Fruit fly (Drosophila melanogaster): ENCODE measurements around the gene Sry-delta.

The Sry-delta gene

dm6 chr3R:30043139-30043744 lies at the start of gene Sry-delta (continued):
- peak; percentile 51 for TF ChIP-seq MTF-1 (GFP tag; optimal IDR thresholded peaks at IDR 0.05; ENCODE audit: borderline replicate concordance)
- no peak for TF ChIP-seq CkIIα-i1 (GFP tag; IDR thresholded peaks at IDR 0.05)
- peak; percentile 84 for TF ChIP-seq luna (GFP tag; optimal IDR thresholded peaks at IDR 0.05)
- TF ChIP-seq CG8290 (GFP tag; optimal IDR thresholded peaks at IDR 0.05) = peak; percentile 72
- TF ChIP-seq CG8290 (tag; optimal IDR thresholded peaks at IDR 0.05) = peak in 1 of 2 experiments; percentile 37
- no peak for TF ChIP-seq yki (optimal IDR thresholded peaks at IDR 0.05)
- TF ChIP-seq Atf-2 (GFP tag; optimal IDR thresholded peaks at IDR 0.05) = peak; percentile 58
- peak; percentile 31 for TF ChIP-seq da (GFP tag; optimal IDR thresholded peaks at IDR 0.05)
- no peak for TF ChIP-seq pan (optimal IDR thresholded peaks at IDR 0.05)
- TF ChIP-seq pan (GFP tag; optimal IDR thresholded peaks at IDR 0.05 in 1 of 2, IDR thresholded peaks at IDR 0.05 in 1 of 2) = peak in 1 of 2 experiments; percentile 78
- peak; percentile 67; the same call in 1 of the 2 replicates for TF ChIP-seq Taf1 (GFP tag; IDR thresholded peaks at IDR 0.05)
- TF ChIP-seq CG6683 (GFP tag; optimal IDR thresholded peaks at IDR 0.05) = peak; percentile 50
- TF ChIP-seq Fer3 (tag; optimal IDR thresholded peaks at IDR 0.05) = peak; percentile 75
- peak; percentile 69 for TF ChIP-seq CG10209 (GFP tag; optimal IDR thresholded peaks at IDR 0.05)
- TF ChIP-seq trem (tag; optimal IDR thresholded peaks at IDR 0.05) = peak; percentile 83
- TF ChIP-seq Hr78 (GFP tag; optimal IDR thresholded peaks at IDR 0.05) = no peak
- TF ChIP-seq H2.0 (GFP tag; IDR thresholded peaks at IDR 0.05) = peak; percentile 60
- TF ChIP-seq CG33557 (GFP tag; optimal IDR thresholded peaks at IDR 0.05) = peak; percentile 52
- peak; percentile 70 for TF ChIP-seq CG11398 (GFP tag; optimal IDR thresholded peaks at IDR 0.05)
- TF ChIP-seq CG14050 (GFP tag; IDR thresholded peaks at IDR 0.05) = peak; percentile 47; the same call in 2 of the 3 replicates
- peak; percentile 69 for TF ChIP-seq CG4854 (GFP tag; optimal IDR thresholded peaks at IDR 0.05)
- TF ChIP-seq btn (GFP tag; optimal IDR thresholded peaks at IDR 0.05) = peak; percentile 38
- TF ChIP-seq knrl (GFP tag; IDR thresholded peaks at IDR 0.05; ENCODE audit: partially characterized antibody) = peak; percentile 79
- no peak for TF ChIP-seq so (GFP tag; IDR thresholded peaks at IDR 0.05)
- no peak for TF ChIP-seq tll (GFP tag; optimal IDR thresholded peaks at IDR 0.05)
- TF ChIP-seq CG31224 (GFP tag; IDR thresholded peaks at IDR 0.05) = peak; percentile 57
- peak; percentile 99 for TF ChIP-seq Sry-δ (GFP tag; optimal IDR thresholded peaks at IDR 0.05)
- TF ChIP-seq twi (tag; optimal IDR thresholded peaks at IDR 0.05) = peak; percentile 5
- peak; percentile 69 for TF ChIP-seq ttk (GFP tag; IDR thresholded peaks at IDR 0.05)
- peak; percentile 40 for TF ChIP-seq CG6765 (GFP tag; optimal IDR thresholded peaks at IDR 0.05)
- TF ChIP-seq CG6689 (GFP tag; IDR thresholded peaks at IDR 0.05) = peak; percentile 87
- TF ChIP-seq CG1529 (GFP tag; optimal IDR thresholded peaks at IDR 0.05) = no peak
- TF ChIP-seq CG13287 (GFP tag; IDR thresholded peaks at IDR 0.05; ENCODE audit: partially characterized antibody) = peak; percentile 89
- peak; percentile 97 for TF ChIP-seq CG30020 (tag; optimal IDR thresholded peaks at IDR 0.05)
- TF ChIP-seq run (tag; optimal IDR thresholded peaks at IDR 0.05) = no peak
- TF ChIP-seq CG2199 (GFP tag; IDR thresholded peaks at IDR 0.05) = peak; percentile 60; the same call in 1 of the 3 replicates
- peak; percentile 91 for TF ChIP-seq pho (GFP tag; optimal IDR thresholded peaks at IDR 0.05)
- peak; percentile 72 for TF ChIP-seq CG34376 (GFP tag; optimal IDR thresholded peaks at IDR 0.05)
- TF ChIP-seq CG10543 (GFP tag; optimal IDR thresholded peaks at IDR 0.05) = peak; percentile 62
- TF ChIP-seq row (GFP tag; IDR thresholded peaks at IDR 0.05) = peak; percentile 96
- TF ChIP-seq gfzf (GFP tag; optimal IDR thresholded peaks at IDR 0.05) = peak; percentile 52
- TF ChIP-seq C15 (GFP tag; IDR thresholded peaks at IDR 0.05) = no peak
- TF ChIP-seq CG30431 (GFP tag; optimal IDR thresholded peaks at IDR 0.05) = peak; percentile 16
- 0 out of 3 replicates have a peak, but pooled peaks have one; percentile 28 for TF ChIP-seq CG11560 (tag; IDR thresholded peaks at IDR 0.05)
- peak; percentile 90 for TF ChIP-seq HmgZ (tag; optimal IDR thresholded peaks at IDR 0.05)
- peak; percentile 13 for TF ChIP-seq CG2875 (GFP tag; optimal IDR thresholded peaks at IDR 0.05)
- no peak for TF ChIP-seq fd64A (GFP tag; optimal IDR thresholded peaks at IDR 0.05)
- no peak for TF ChIP-seq sim (GFP tag; IDR thresholded peaks at IDR 0.05)
- peak; percentile 80 for TF ChIP-seq Bgb (GFP tag; IDR thresholded peaks at IDR 0.05; ENCODE audit: partially characterized antibody)
- peak; percentile 82 for TF ChIP-seq dm (GFP tag; optimal IDR thresholded peaks at IDR 0.05)
